Worm (Caenorhabditis elegans) whole organism, L1 larva: ENCODE results near the gene Y43E12A.2.
A peak's percentile ranks its signal among the peaks of the same experiment; 100 is the strongest.

ENCODE experiments used
- F16B12.6 ChIP-seq: fragments of 150-350 bp; optimal IDR thresholded peaks from 2 replicates; lab custom pipeline; 2014; ENCODE audit warnings: missing biosample characterization, missing genetic modification characterization
- aha-1 ChIP-seq: fragments of 150-350 bp; optimal IDR thresholded peaks from 2 replicates; lab custom pipeline; 2014; ENCODE audit warnings: missing biosample characterization, missing genetic modification characterization
- aly-2 ChIP-seq: fragments of 150-350 bp; optimal IDR thresholded peaks from 2 replicates; lab custom pipeline; 2014; ENCODE audit warnings: missing biosample characterization, missing genetic modification characterization
- ceh-8 ChIP-seq: fragments of 200-800 bp; sonication (Bioruptor generic); optimal IDR thresholded peaks from 2 replicates; lab custom pipeline; 2018; ENCODE audit warnings: mild to moderate bottlenecking, missing genetic modification characterization, moderate library complexity, missing compliant biosample characterization
- ceh-82 ChIP-seq, 3 experiments: fragments of 150-350 bp in 1 of 3; sonication (generic microtip) in 2 of 3; optimal IDR thresholded peaks; 2 replicates each; lab custom pipeline; 2014 to 2017; ENCODE audit warnings: missing biosample characterization in 3 of 3, missing genetic modification characterization in 3 of 3
- ceh-88 ChIP-seq: fragments of 200-800 bp; sonication (Bioruptor generic); IDR thresholded peaks from 2 replicates; pipeline ENCODE4 v1.3.6; 2022; ENCODE audit warnings: missing genetic modification characterization, missing compliant biosample characterization
- ces-1 ChIP-seq: fragments of 150-350 bp; optimal IDR thresholded peaks from 2 replicates; lab custom pipeline; 2014; ENCODE audit warnings: missing biosample characterization, missing genetic modification reagents, missing genetic modification characterization
- dpl-1 ChIP-seq, 3 experiments: fragments of 150-350 bp in 2 of 3; sonication (generic microtip) in 1 of 3; optimal IDR thresholded peaks; 2 replicates each; lab custom pipeline; 2014 to 2017; ENCODE audit warnings: missing biosample characterization in 3 of 3, missing genetic modification characterization in 3 of 3, missing genetic modification reagents in 3 of 3
- dsc-1 ChIP-seq: sonication (generic microtip); optimal IDR thresholded peaks from 2 replicates; lab custom pipeline; 2016; ENCODE audit warnings: mild to moderate bottlenecking, missing genetic modification characterization, missing compliant biosample characterization
- efl-1 ChIP-seq, 4 experiments: fragments of 150-350 bp; optimal IDR thresholded peaks in 3 of 4; peaks in 1 of 4; 1 replicate in 1 of 4; 2 replicates in 3 of 4; lab custom pipeline; 2014; ENCODE audit warnings: missing biosample characterization in 2 of 4, missing genetic modification characterization in 2 of 4, missing genetic modification reagents in 2 of 4
- efl-3 ChIP-seq: fragments of 200-800 bp; sonication (Bioruptor generic); optimal IDR thresholded peaks from 2 replicates; lab custom pipeline; 2018; ENCODE audit warnings: mild to moderate bottlenecking, missing genetic modification characterization, missing compliant biosample characterization
- egl-13 ChIP-seq: sonication (generic microtip); optimal IDR thresholded peaks from 2 replicates; lab custom pipeline; 2016; ENCODE audit warnings: missing genotype, missing genetic modification reagents, missing genetic modification characterization, missing compliant biosample characterization
- fkh-4 ChIP-seq: sonication (generic microtip); optimal IDR thresholded peaks from 2 replicates; lab custom pipeline; 2016; ENCODE audit warnings: missing compliant biosample characterization, missing genetic modification characterization, borderline replicate concordance
- grh-1 ChIP-seq: fragments of 200-800 bp; sonication (Bioruptor generic); IDR thresholded peaks from 2 replicates; pipeline ENCODE4 v1.3.6; 2022; ENCODE audit warnings: missing genetic modification reagents, missing genetic modification characterization, missing compliant biosample characterization
- lin-13 ChIP-seq: fragments of 150-350 bp; optimal IDR thresholded peaks from 2 replicates; lab custom pipeline; 2014; ENCODE audit warnings: missing biosample characterization, missing genetic modification reagents, missing genetic modification characterization
- lin-14 ChIP-seq: fragments of 200-800 bp; sonication (Bioruptor generic); optimal IDR thresholded peaks from 2 replicates; lab custom pipeline; 2018; ENCODE audit warnings: mild to moderate bottlenecking, missing genetic modification characterization, moderate library complexity, missing compliant biosample characterization
- lin-35 ChIP-seq, 2 experiments: fragments of 150-350 bp; optimal IDR thresholded peaks; 2 replicates each; lab custom pipeline; 2014; ENCODE audit warnings: missing biosample characterization in 2 of 2, missing genetic modification characterization in 2 of 2, missing genetic modification reagents in 2 of 2
- lir-3 ChIP-seq: sonication (generic microtip); optimal IDR thresholded peaks from 2 replicates; lab custom pipeline; 2016; ENCODE audit warnings: mild to moderate bottlenecking, missing genetic modification characterization, moderate library complexity, missing compliant biosample characterization; ENCODE audit not compliant: poor library complexity
- lsy-2 ChIP-seq, 2 experiments: fragments of 150-350 bp; optimal IDR thresholded peaks; 2 replicates each; lab custom pipeline; 2014; ENCODE audit warnings: missing biosample characterization in 2 of 2, missing genetic modification characterization in 2 of 2
- nhr-11 ChIP-seq: fragments of 150-350 bp; optimal IDR thresholded peaks from 2 replicates; lab custom pipeline; 2014; ENCODE audit warnings: missing biosample characterization, missing genetic modification characterization
- nhr-12 ChIP-seq: sonication (generic microtip); optimal IDR thresholded peaks from 2 replicates; lab custom pipeline; 2017; ENCODE audit warnings: missing biosample characterization, missing genetic modification characterization
- nhr-19 ChIP-seq: fragments of 200-800 bp; sonication (Bioruptor generic); conservative IDR thresholded peaks from 2 replicates; pipeline ENCODE4 v1.3.6; 2022; ENCODE audit warnings: missing genetic modification characterization, missing compliant biosample characterization
- nhr-20 ChIP-seq: sonication (generic microtip); optimal IDR thresholded peaks from 2 replicates; lab custom pipeline; 2016; ENCODE audit warnings: mild to moderate bottlenecking, missing genetic modification characterization, missing compliant biosample characterization
- nhr-237 ChIP-seq: fragments of 150-350 bp; optimal IDR thresholded peaks from 2 replicates; lab custom pipeline; 2014; ENCODE audit warnings: missing biosample characterization, missing genetic modification characterization
- nhr-71 ChIP-seq: sonication (generic microtip); optimal IDR thresholded peaks from 2 replicates; lab custom pipeline; 2016; ENCODE audit warnings: mild to moderate bottlenecking, missing genetic modification characterization, moderate library complexity, missing compliant biosample characterization
- nhr-84 ChIP-seq: sonication (generic microtip); optimal IDR thresholded peaks from 2 replicates; lab custom pipeline; 2017; ENCODE audit warnings: missing biosample characterization, missing genetic modification characterization
- nhr-85 ChIP-seq: sonication (generic microtip); peaks from one replicate; lab custom pipeline; 2016; ENCODE audit warnings: missing genetic modification characterization, inconsistent platforms, missing compliant biosample characterization
- nhr-90 ChIP-seq: sonication (generic microtip); optimal IDR thresholded peaks from 2 replicates; lab custom pipeline; 2016; ENCODE audit warnings: mild to moderate bottlenecking, missing genetic modification characterization, missing compliant biosample characterization; ENCODE audit not compliant: poor library complexity
- pqm-1 ChIP-seq: sonication (generic microtip); optimal IDR thresholded peaks from 3 replicates; lab custom pipeline; 2017; ENCODE audit warnings: missing biosample characterization, missing genetic modification characterization
- snu-23 ChIP-seq: sonication (generic microtip); optimal IDR thresholded peaks from 2 replicates; lab custom pipeline; 2016; ENCODE audit warnings: missing genetic modification characterization, missing compliant biosample characterization
- sox-4 ChIP-seq: sonication (generic microtip); optimal IDR thresholded peaks from 2 replicates; lab custom pipeline; 2016; ENCODE audit warnings: missing genetic modification characterization, missing compliant biosample characterization
- tbx-2 ChIP-seq: sonication (generic microtip); optimal IDR thresholded peaks from 2 replicates; lab custom pipeline; 2016; ENCODE audit warnings: missing genetic modification characterization, missing compliant biosample characterization
- unc-62 ChIP-seq: fragments of 150-350 bp; optimal IDR thresholded peaks from 2 replicates; lab custom pipeline; 2014; ENCODE audit warnings: missing biosample characterization, missing genetic modification reagents, missing genetic modification characterization
- unc-86 ChIP-seq: sonication (generic microtip); optimal IDR thresholded peaks from 2 replicates; lab custom pipeline; 2016; ENCODE audit warnings: missing genetic modification characterization, missing compliant biosample characterization
- ztf-11 ChIP-seq, 2 experiments: sonication (generic microtip); optimal IDR thresholded peaks; 2 replicates each; lab custom pipeline; 2016 to 2017; ENCODE audit warnings: missing genetic modification characterization in 2 of 2, missing biosample characterization in 1 of 2, missing compliant biosample characterization in 1 of 2

Y43E12A.2 gene

ce11 chrIV:10936906-10937540, 44.8 kb upstream of the Y43E12A.2 start, which contains the start of gene fic-1 (continued):
- TF ChIP-seq nhr-85 (tag; lab: Kevin White, UChicago): peak; percentile 57
- no peak for TF ChIP-seq ceh-8
- TF ChIP-seq aha-1 (tag; lab: Kevin White, UChicago): no peak
- peak; percentile 51 for TF ChIP-seq egl-13 (tag; lab: Kevin White, UChicago)
- TF ChIP-seq nhr-237: peak; percentile 54
- TF ChIP-seq nhr-19 (GFP tag; lab: Robert Waterston, UW): peak; percentile 46
- TF ChIP-seq ceh-82 (tag; optimal IDR thresholded peaks at IDR 0.05; lab: Kevin White, UChicago): peak; percentile 60 to 75 (median 63)
- TF ChIP-seq nhr-11 (tag; lab: Kevin White, UChicago): no peak

ce11 chrIV:10948797-10949196, 33.1 kb upstream of the Y43E12A.2 start, which contains the start of gene Y69E1A.1:
Y69E1A.1 (minus strand) TSS chrIV:10948897.
- no peak for TF ChIP-seq unc-86
- TF ChIP-seq dsc-1: no peak
- TF ChIP-seq efl-1 (optimal IDR thresholded peaks at IDR 0.05; lab: Kevin White, UChicago): no peak
- no peak for TF ChIP-seq efl-1 (GFP tag; optimal IDR thresholded peaks at IDR 0.05 in 1 of 2; lab: Kevin White, UChicago)
- no peak for TF ChIP-seq aly-2
- no peak for TF ChIP-seq ces-1
- no peak for TF ChIP-seq unc-62 (GFP tag; lab: Kevin White, UChicago)
- no peak for TF ChIP-seq lin-35 (GFP tag; optimal IDR thresholded peaks at IDR 0.05; lab: Kevin White, UChicago)
- no peak for TF ChIP-seq ceh-82 (tag; optimal IDR thresholded peaks at IDR 0.05; lab: Kevin White, UChicago)

ce11 chrIV:10949510-10949909, 32.4 kb upstream of the Y43E12A.2 start, which contains the start of gene nsph-3.1:
nsph-3.1 (plus strand) TSS chrIV:10949810.
- TF ChIP-seq lir-3 (tag; lab: Kevin White, UChicago) (no peak), ztf-11 (tag; optimal IDR thresholded peaks at IDR 0.05; lab: Kevin White, UChicago) (no peak), snu-23 (no peak), nhr-11 (tag; lab: Kevin White, UChicago) (no peak), fkh-4 (no peak), nhr-71 (tag; lab: Kevin White, UChicago) (no peak), F16B12.6 (tag; lab: Kevin White, UChicago) (no peak), nhr-84 (no peak), efl-3 (no peak), dpl-1 (GFP tag; optimal IDR thresholded peaks at IDR 0.05; lab: Kevin White, UChicago) (no peak), lsy-2 (tag; optimal IDR thresholded peaks at IDR 0.05; lab: Kevin White, UChicago) (no peak)

ce11 chrIV:10950363-10951214, 31.3 kb upstream of the Y43E12A.2 start:
- TF ChIP-seq efl-1 (optimal IDR thresholded peaks at IDR 0.05; lab: Kevin White, UChicago): no peak
- TF ChIP-seq efl-1 (GFP tag; optimal IDR thresholded peaks at IDR 0.05 in 1 of 2; lab: Kevin White, UChicago): peak in 1 of 2 experiments; percentile 92
- TF ChIP-seq unc-86: no peak

- TF ChIP-seq nhr-12 (tag; lab: Kevin White, UChicago) (no peak), efl-3 (no peak), pqm-1 (no peak), sox-4 (tag; lab: Kevin White, UChicago) (no peak), tbx-2 (tag; lab: Kevin White, UChicago) (no peak), lin-13 (GFP tag; lab: Kevin White, UChicago) (no peak), ceh-88 (GFP tag; lab: Robert Waterston, UW) (no peak), lin-14 (no peak), nhr-20 (tag; lab: Kevin White, UChicago) (no peak), ztf-11 (tag; optimal IDR thresholded peaks at IDR 0.05; lab: Kevin White, UChicago) (no peak), grh-1 (no peak), nhr-90 (tag; lab: Kevin White, UChicago) (no peak)
Observed at ce11 chrIV:10951997-10952396, 29.9 kb upstream of the Y43E12A.2 start, which contains the start of gene Y69E1A.3. Y69E1A.3 (plus strand) TSS chrIV:10952297.
